Fruit fly (Drosophila melanogaster): Measurements from ENCODE around the gene Or22b.

dm6 chr2L:1485975-1486665 is 36.4 kb upstream of the Or22b start:
- TF ChIP-seq CG7101 (tag; optimal IDR thresholded peaks at IDR 0.05) (no peak), bab1 (GFP tag; optimal IDR thresholded peaks at IDR 0.05) (no peak), kay (GFP tag; ENCODE audit: borderline replicate concordance) (no peak), cnc (optimal IDR thresholded peaks at IDR 0.05) (no peak), CG1620 (GFP tag; optimal IDR thresholded peaks at IDR 0.05) (no peak), toe (GFP tag; optimal IDR thresholded peaks at IDR 0.05) (no peak), Clk (GFP tag; optimal IDR thresholded peaks at IDR 0.05) (no peak), cic (GFP tag; optimal IDR thresholded peaks at IDR 0.05) (no peak), CG14711 (tag; optimal IDR thresholded peaks at IDR 0.05) (no peak), Mnt (GFP tag; optimal IDR thresholded peaks at IDR 0.05) (no peak), Crg-1 (GFP tag; optimal IDR thresholded peaks at IDR 0.05) (no peak), pad (GFP tag; optimal IDR thresholded peaks at IDR 0.05) (no peak), CG33017 (tag; optimal IDR thresholded peaks at IDR 0.05) (no peak)

All from whole organism, adult.